In the genomic region with DNA sequence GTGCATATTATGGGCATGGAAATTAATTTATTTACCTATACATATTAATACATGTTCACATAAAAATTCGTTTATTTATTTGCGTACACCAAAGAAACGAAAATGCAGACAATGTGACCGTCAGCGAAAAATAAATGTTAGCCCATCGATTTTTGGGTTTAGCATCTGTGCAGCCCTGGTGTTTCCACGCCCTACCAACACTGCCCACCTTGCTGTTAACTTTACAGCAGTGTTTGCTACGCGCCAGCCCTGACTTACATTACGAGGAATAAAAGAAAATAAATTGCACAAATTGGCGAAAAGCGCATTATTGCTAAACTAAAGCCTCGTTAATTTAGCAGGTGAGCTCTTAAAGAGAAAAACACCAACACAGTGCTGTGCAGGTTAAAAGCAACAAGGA, we compare ENCODE assay signal across 3 fruit fly cellular contexts.
TF ChIP-seq lines count a peak whose summit lies in the region.

A gene (plus strand): TSS at position 228 of the 400 bp plus-strand sequence.
A gene (plus strand): TSS at position 228 of the 400 bp plus-strand sequence.
A gene (plus strand): TSS at position 228 of the 400 bp plus-strand sequence.

TF ChIP-seq in whole organism, adult, 20 proteins besides CTCF, POLR2A, EP300 and RAD21 (continued from another document):
- TF ChIP-seq CG14711 (tag; optimal IDR thresholded peaks at IDR 0.05; lab: Kevin White, UChicago): peak; percentile 48
- no peak for TF ChIP-seq kay (GFP tag; lab: Kevin White, UChicago; ENCODE audit: borderline replicate concordance)
- no peak for TF ChIP-seq CG33017 (tag; optimal IDR thresholded peaks at IDR 0.05; lab: Kevin White, UChicago)
TF ChIP-seq in whole organism, adult: peak in this region for 13.

TF ChIP-seq in whole organism, embryonic, 481 proteins besides CTCF, POLR2A, EP300 and RAD21 (continued from another document and continues in another):
- TF ChIP-seq jigr1 (GFP tag; IDR thresholded peaks at IDR 0.05; lab: Robert Waterston, UW) (no peak), ci (GFP tag; IDR thresholded peaks at IDR 0.05; lab: Robert Waterston, UW) (peak; percentile 70), CG3726 (GFP tag; IDR thresholded peaks at IDR 0.05; lab: Robert Waterston, UW) (no peak), CG10209 (GFP tag; optimal IDR thresholded peaks at IDR 0.05; lab: Kevin White, UChicago) (peak; percentile 17), sd (tag; optimal IDR thresholded peaks at IDR 0.05; lab: Kevin White, UChicago) (no peak), tgo (GFP tag; IDR thresholded peaks at IDR 0.05; lab: Robert Waterston, UW) (peak; percentile 28; the same call in 2 of the 3 replicates), zfh1 (GFP tag; IDR thresholded peaks at IDR 0.05; lab: Robert Waterston, UW) (peak; percentile 57; the same call in 2 of the 3 replicates), wek (GFP tag; optimal IDR thresholded peaks at IDR 0.05; lab: Kevin White, UChicago) (no peak), zen (tag; optimal IDR thresholded peaks at IDR 0.05; lab: Kevin White, UChicago) (peak; percentile 46), CG8944 (GFP tag; optimal IDR thresholded peaks at IDR 0.05; lab: Kevin White, UChicago) (peak; percentile 48), CG10654 (GFP tag; optimal IDR thresholded peaks at IDR 0.05; lab: Kevin White, UChicago) (peak; percentile 45), Hr3 (GFP tag; optimal IDR thresholded peaks at IDR 0.05; lab: Kevin White, UChicago) (peak; percentile 46), bab2 (GFP tag; optimal IDR thresholded peaks at IDR 0.05; lab: Kevin White, UChicago) (peak; percentile 46), Nf-YA (GFP tag; IDR thresholded peaks at IDR 0.05; lab: Robert Waterston, UW) (no peak), CG12769 (tag; optimal IDR thresholded peaks at IDR 0.05; lab: Kevin White, UChicago) (peak; percentile 61), CG11456 (GFP tag; IDR thresholded peaks at IDR 0.05; lab: Robert Waterston, UW) (peak; percentile 83), danr (GFP tag; IDR thresholded peaks at IDR 0.05; lab: Robert Waterston, UW) (no peak), CG32767 (GFP tag; IDR thresholded peaks at IDR 0.05; lab: Robert Waterston, UW) (no peak), CG7357 (GFP tag; IDR thresholded peaks at IDR 0.05; lab: Robert Waterston, UW) (no peak), kay (GFP tag; optimal IDR thresholded peaks at IDR 0.05; lab: Kevin White, UChicago) (peak; percentile 19), ind (GFP tag; optimal IDR thresholded peaks at IDR 0.05; lab: Kevin White, UChicago) (peak; percentile 51), Bteb2 (GFP tag; optimal IDR thresholded peaks at IDR 0.05; lab: Kevin White, UChicago) (peak; percentile 8), Dp (GFP tag; optimal IDR thresholded peaks at IDR 0.05; lab: Kevin White, UChicago) (peak; percentile 71), chinmo (GFP tag; IDR thresholded peaks at IDR 0.05; lab: Robert Waterston, UW; ENCODE audit: partially characterized antibody) (no peak), dimm (GFP tag; IDR thresholded peaks at IDR 0.05; lab: Robert Waterston, UW) (no peak), cg (GFP tag; optimal IDR thresholded peaks at IDR 0.05; lab: Kevin White, UChicago) (no peak), Taf1 (GFP tag; IDR thresholded peaks at IDR 0.05; lab: Robert Waterston, UW) (no peak), unpg (GFP tag; optimal IDR thresholded peaks at IDR 0.05; lab: Kevin White, UChicago) (peak; percentile 46), Hmr (GFP tag; optimal IDR thresholded peaks at IDR 0.05; lab: Kevin White, UChicago) (peak; percentile 69), toy (GFP tag; IDR thresholded peaks at IDR 0.05; lab: Robert Waterston, UW) (no peak), her (GFP tag; optimal IDR thresholded peaks at IDR 0.05; lab: Kevin White, UChicago) (peak; percentile 65), row (GFP tag; IDR thresholded peaks at IDR 0.05; lab: Robert Waterston, UW) (peak; percentile 39; the same call in 2 of the 3 replicates), Sox100B (GFP tag; optimal IDR thresholded peaks at IDR 0.05; lab: Kevin White, UChicago) (no peak), ash1 (GFP tag; optimal IDR thresholded peaks at IDR 0.05; lab: Kevin White, UChicago) (peak; percentile 58), H15 (GFP tag; IDR thresholded peaks at IDR 0.05; lab: Robert Waterston, UW) (no peak; the same call in 2 of the 3 replicates), CG10267 (tag; optimal IDR thresholded peaks at IDR 0.05; lab: Kevin White, UChicago) (peak; percentile 97), CG6272 (GFP tag; IDR thresholded peaks at IDR 0.05; lab: Robert Waterston, UW) (no peak), eyg (GFP tag; optimal IDR thresholded peaks at IDR 0.05; lab: Kevin White, UChicago) (peak; percentile 16), ap (GFP tag; IDR thresholded peaks at IDR 0.05; lab: Robert Waterston, UW) (no peak), jumu (GFP tag; optimal IDR thresholded peaks at IDR 0.05; lab: Kevin White, UChicago) (peak; percentile 65), al (GFP tag; IDR thresholded peaks at IDR 0.05; lab: Robert Waterston, UW) (no peak), CG15696 (tag; optimal IDR thresholded peaks at IDR 0.05; lab: Kevin White, UChicago) (no peak), CG17802 (tag; optimal IDR thresholded peaks at IDR 0.05; lab: Kevin White, UChicago) (no peak), CG9437 (GFP tag; optimal IDR thresholded peaks at IDR 0.05; lab: Kevin White, UChicago) (peak; percentile 24), ATbp (GFP tag; optimal IDR thresholded peaks at IDR 0.05; lab: Kevin White, UChicago) (no peak), CG31388 (GFP tag; optimal IDR thresholded peaks at IDR 0.05; lab: Kevin White, UChicago) (no peak), Six4 (GFP tag; optimal IDR thresholded peaks at IDR 0.05; lab: Kevin White, UChicago) (no peak), CG8089 (GFP tag; optimal IDR thresholded peaks at IDR 0.05; lab: Kevin White, UChicago) (no peak), Vsx1 (GFP tag; optimal IDR thresholded peaks at IDR 0.05; lab: Kevin White, UChicago) (no peak), jing (GFP tag; optimal IDR thresholded peaks at IDR 0.05; lab: Kevin White, UChicago) (no peak), pho (GFP tag; optimal IDR thresholded peaks at IDR 0.05; lab: Kevin White, UChicago) (peak; percentile 58), CG9215 (GFP tag; IDR thresholded peaks at IDR 0.05; lab: Robert Waterston, UW) (peak; percentile 22; the same call in 1 of the 2 replicates), amos (GFP tag; IDR thresholded peaks at IDR 0.05; lab: Robert Waterston, UW; ENCODE audit: partially characterized antibody) (peak; percentile 43; the same call in 1 of the 2 replicates), CG15479 (GFP tag; optimal IDR thresholded peaks at IDR 0.05; lab: Kevin White, UChicago) (peak; percentile 91), az2 (GFP tag; optimal IDR thresholded peaks at IDR 0.05; lab: Kevin White, UChicago) (peak; percentile 12), CG8388 (GFP tag; optimal IDR thresholded peaks at IDR 0.05; lab: Kevin White, UChicago) (no peak), CG7556 (GFP tag; optimal IDR thresholded peaks at IDR 0.05; lab: Kevin White, UChicago) (peak; percentile 17), Optix (GFP tag; IDR thresholded peaks at IDR 0.05; lab: Robert Waterston, UW) (no peak), HmgZ (tag; optimal IDR thresholded peaks at IDR 0.05; lab: Kevin White, UChicago) (peak; percentile 86), D19A (tag; optimal IDR thresholded peaks at IDR 0.05; lab: Kevin White, UChicago) (no peak), stc (GFP tag; IDR thresholded peaks at IDR 0.05; lab: Robert Waterston, UW) (no peak), Oli (tag; optimal IDR thresholded peaks at IDR 0.05; lab: Kevin White, UChicago) (no peak)

TF ChIP-seq in whole organism, prepupa, 60 proteins besides CTCF, POLR2A, EP300 and RAD21 (continued from another document):
- TF ChIP-seq topi (GFP tag; optimal IDR thresholded peaks at IDR 0.05; lab: Kevin White, UChicago) (peak; percentile 42), OdsH (GFP tag; optimal IDR thresholded peaks at IDR 0.05; lab: Kevin White, UChicago) (peak; percentile 33), Sox15 (GFP tag; optimal IDR thresholded peaks at IDR 0.05; lab: Kevin White, UChicago) (no peak), achi (GFP tag; optimal IDR thresholded peaks at IDR 0.05; lab: Kevin White, UChicago) (peak; percentile 5), CG10631 (GFP tag; optimal IDR thresholded peaks at IDR 0.05; lab: Kevin White, UChicago) (no peak), fd85E (GFP tag; optimal IDR thresholded peaks at IDR 0.05; lab: Kevin White, UChicago) (no peak), CG6792 (GFP tag; optimal IDR thresholded peaks at IDR 0.05; lab: Kevin White, UChicago) (peak; percentile 2), dac (GFP tag; optimal IDR thresholded peaks at IDR 0.05; lab: Kevin White, UChicago) (no peak), Ets21C (GFP tag; optimal IDR thresholded peaks at IDR 0.05; lab: Kevin White, UChicago) (peak; percentile 29), Eip78C (GFP tag; lab: Kevin White, UChicago) (peak; percentile 81), CG10669 (GFP tag; optimal IDR thresholded peaks at IDR 0.05; lab: Kevin White, UChicago) (no peak), Lpt (GFP tag; optimal IDR thresholded peaks at IDR 0.05; lab: Kevin White, UChicago) (no peak), vri (GFP tag; optimal IDR thresholded peaks at IDR 0.05; lab: Kevin White, UChicago) (peak; percentile 66), CG11902 (GFP tag; optimal IDR thresholded peaks at IDR 0.05; lab: Kevin White, UChicago) (no peak), esn (GFP tag; optimal IDR thresholded peaks at IDR 0.05; lab: Kevin White, UChicago) (peak; percentile 52), salr (GFP tag; optimal IDR thresholded peaks at IDR 0.05; lab: Kevin White, UChicago) (no peak), CG6163 (GFP tag; IDR thresholded peaks at IDR 0.05; lab: Robert Waterston, UW) (no peak), CG3032 (tag; optimal IDR thresholded peaks at IDR 0.05; lab: Kevin White, UChicago) (peak; percentile 47), CG34406 (GFP tag; optimal IDR thresholded peaks at IDR 0.05; lab: Kevin White, UChicago) (no peak), CG15336 (GFP tag; IDR thresholded peaks at IDR 0.05; lab: Robert Waterston, UW) (no peak), CG32006 (GFP tag; optimal IDR thresholded peaks at IDR 0.05; lab: Kevin White, UChicago) (no peak), net (GFP tag; optimal IDR thresholded peaks at IDR 0.05; lab: Kevin White, UChicago) (no peak), Sox102F (GFP tag; optimal IDR thresholded peaks at IDR 0.05; lab: Kevin White, UChicago) (no peak), CG4318 (GFP tag; optimal IDR thresholded peaks at IDR 0.05; lab: Kevin White, UChicago) (no peak), spab (GFP tag; optimal IDR thresholded peaks at IDR 0.05; lab: Kevin White, UChicago) (no peak), Hr38 (GFP tag; optimal IDR thresholded peaks at IDR 0.05; lab: Kevin White, UChicago) (no peak), Met (GFP tag; optimal IDR thresholded peaks at IDR 0.05; lab: Kevin White, UChicago) (peak; percentile 28), CG11294 (GFP tag; IDR thresholded peaks at IDR 0.05; lab: Robert Waterston, UW) (no peak), Sox14 (GFP tag; optimal IDR thresholded peaks at IDR 0.05; lab: Kevin White, UChicago) (peak; percentile 70), CG8632 (GFP tag; optimal IDR thresholded peaks at IDR 0.05; lab: Kevin White, UChicago) (no peak), eg (GFP tag; IDR thresholded peaks at IDR 0.05; lab: Robert Waterston, UW) (peak; percentile 43; the same call in 2 of the 3 replicates), acj6 (GFP tag; optimal IDR thresholded peaks at IDR 0.05; lab: Kevin White, UChicago) (peak; percentile 14), ss (GFP tag; optimal IDR thresholded peaks at IDR 0.05; lab: Kevin White, UChicago) (no peak), fkh (GFP tag; optimal IDR thresholded peaks at IDR 0.05; lab: Kevin White, UChicago) (peak; percentile 73), CG6276 (GFP tag; optimal IDR thresholded peaks at IDR 0.05; lab: Kevin White, UChicago) (no peak), Blimp-1 (GFP tag; optimal IDR thresholded peaks at IDR 0.05; lab: Kevin White, UChicago) (no peak), svp (GFP tag; lab: Kevin White, UChicago) (peak; percentile 76), CG6808 (GFP tag; optimal IDR thresholded peaks at IDR 0.05; lab: Kevin White, UChicago) (no peak), CG6854 (GFP tag; optimal IDR thresholded peaks at IDR 0.05; lab: Kevin White, UChicago) (no peak), Smox (GFP tag; optimal IDR thresholded peaks at IDR 0.05; lab: Kevin White, UChicago) (peak; percentile 26), Eip93F (GFP tag; optimal IDR thresholded peaks at IDR 0.05; lab: Kevin White, UChicago) (no peak), dsx (GFP tag; optimal IDR thresholded peaks at IDR 0.05; lab: Kevin White, UChicago; ENCODE audit: poor library complexity, severe bottlenecking) (peak; percentile 8)
